Worm (Caenorhabditis elegans): ENCODE data around the gene R166.2.

- TF ChIP-seq ceh-13 (GFP tag; optimal IDR thresholded peaks at IDR 0.05) (no peak), hmg-4 (GFP tag; optimal IDR thresholded peaks at IDR 0.05) (no peak), tbx-11 (GFP tag; IDR thresholded peaks at IDR 0.05) (no peak), flt-1 (GFP tag; IDR thresholded peaks at IDR 0.05) (no peak), ets-7 (tag; optimal IDR thresholded peaks at IDR 0.05) (no peak), sea-1 (GFP tag; conservative IDR thresholded peaks at IDR 0.05) (no peak), pes-1 (GFP tag; IDR thresholded peaks at IDR 0.05) (no peak), F13C5.2 (tag; optimal IDR thresholded peaks at IDR 0.05) (no peak), hmbx-1 (tag; optimal IDR thresholded peaks at IDR 0.05) (no peak)
Measured at ce11 chrII:10510242-10510641, 27.2 kb downstream of the R166.2 start, which contains the start of gene F59B10.3.

Data from whole organism, early embryonic.